Fruit fly (Drosophila melanogaster) whole organism, embryonic: ENCODE results near the gene CG4607.
A peak's percentile ranks its signal among the peaks of the same experiment; 100 is the strongest.

Experiments
- Antp ChIP-seq: fragments of 200-800 bp; sonication (Bioruptor generic); optimal IDR thresholded peaks from 3 replicates; lab custom pipeline; 2016; ENCODE audit warnings: missing biosample characterization, missing genetic modification characterization
- Asciz ChIP-seq: fragments of 200-800 bp; sonication (Bioruptor generic); optimal IDR thresholded peaks from 2 replicates; lab custom pipeline; 2017; ENCODE audit warnings: missing biosample characterization, mild to moderate bottlenecking, missing genetic modification characterization, missing genetic modification reagents
- Awh ChIP-seq: fragments of 200-800 bp; sonication (Bioruptor generic); IDR thresholded peaks from 2 replicates; pipeline ENCODE4, ENCODE4 v1.3.6; 2022; ENCODE audit warnings: missing biosample characterization, missing genetic modification characterization
- CG10462 ChIP-seq: fragments of 200-800 bp; sonication (Bioruptor generic); optimal IDR thresholded peaks from 2 replicates; lab custom pipeline; 2016; ENCODE audit warnings: missing biosample characterization, missing genetic modification characterization
- CG11696 ChIP-seq: fragments of 200-800 bp; sonication (Bioruptor generic); IDR thresholded peaks from 2 replicates; pipeline ENCODE4 v1.3.6; 2022; ENCODE audit warnings: missing biosample characterization, missing genetic modification characterization
- CG14050 ChIP-seq: fragments of 200-800 bp; sonication (Bioruptor generic); IDR thresholded peaks from 3 replicates; pipeline ENCODE4 v1.3.6; 2022; ENCODE audit warnings: missing biosample characterization, missing genetic modification characterization
- CG1529 ChIP-seq: fragments of 200-800 bp; sonication (Bioruptor generic); optimal IDR thresholded peaks from 3 replicates; lab custom pipeline; 2018; ENCODE audit warnings: missing biosample characterization, missing genetic modification characterization
- CG30403 ChIP-seq: fragments of 200-800 bp; sonication (Bioruptor generic); optimal IDR thresholded peaks from 3 replicates; lab custom pipeline; 2016; ENCODE audit warnings: missing biosample characterization, missing genetic modification characterization
- CG31441 ChIP-seq: fragments of 200-800 bp; sonication (Bioruptor generic); IDR thresholded peaks from 2 replicates; pipeline ENCODE4 v1.3.6; 2022; ENCODE audit warnings: missing biosample characterization, missing genetic modification characterization
- CG3726 ChIP-seq: fragments of 200-800 bp; sonication (Bioruptor generic); IDR thresholded peaks from 3 replicates; pipeline ENCODE4, ENCODE4 v1.3.6; 2022; ENCODE audit warnings: missing biosample characterization, missing genetic modification characterization
- CG3838 ChIP-seq: fragments of 200-800 bp; sonication (Bioruptor generic); optimal IDR thresholded peaks from 3 replicates; lab custom pipeline; 2016; ENCODE audit warnings: missing biosample characterization, missing genetic modification characterization
- CG4617 ChIP-seq: fragments of 200-800 bp; sonication (Bioruptor generic); optimal IDR thresholded peaks from 3 replicates; lab custom pipeline; 2016; ENCODE audit warnings: missing biosample characterization, missing genetic modification characterization, borderline replicate concordance
- CG7271 ChIP-seq: fragments of 200-800 bp; sonication (Bioruptor generic); optimal IDR thresholded peaks from 2 replicates; lab custom pipeline; 2018; ENCODE audit warnings: missing biosample characterization, mild to moderate bottlenecking, missing genetic modification characterization, moderate library complexity
- CG9797 ChIP-seq: fragments of 200-800 bp; sonication (Bioruptor generic); optimal IDR thresholded peaks from 3 replicates; lab custom pipeline; 2018; ENCODE audit warnings: missing biosample characterization, mild to moderate bottlenecking, missing genetic modification characterization
- Camta ChIP-seq: fragments of 200-800 bp; sonication (Bioruptor generic); optimal IDR thresholded peaks from 2 replicates; lab custom pipeline; 2016; ENCODE audit warnings: missing biosample characterization, missing genetic modification characterization
- D19A ChIP-seq: fragments of 200-800 bp; optimal IDR thresholded peaks from 3 replicates; lab custom pipeline; 2019; ENCODE audit warnings: missing biosample characterization, mild to moderate bottlenecking, missing genetic modification characterization, moderate library complexity
- Dbx ChIP-seq: fragments of 200-800 bp; sonication (Bioruptor generic); IDR thresholded peaks from 3 replicates; pipeline ENCODE4 v1.3.6; 2022; ENCODE audit warnings: missing biosample characterization, missing genetic modification characterization
- E2f1 ChIP-seq: fragments of 200-800 bp; sonication (Bioruptor generic); IDR thresholded peaks from 2 replicates; pipeline ENCODE4 v1.3.6; 2022; ENCODE audit warnings: missing biosample characterization, missing genetic modification characterization
- Fer1 ChIP-seq: fragments of 200-800 bp; sonication (Bioruptor generic); optimal IDR thresholded peaks from 2 replicates; lab custom pipeline; 2017; ENCODE audit warnings: missing biosample characterization, mild to moderate bottlenecking, missing genetic modification characterization
- Gug ChIP-seq: fragments of 200-800 bp; sonication (Bioruptor generic); IDR thresholded peaks from 4 replicates; pipeline ENCODE4 v1.3.6; 2022; ENCODE audit warnings: missing biosample characterization, missing genetic modification characterization
- H15 ChIP-seq: fragments of 200-800 bp; sonication (Bioruptor generic); IDR thresholded peaks from 3 replicates; pipeline ENCODE4 v1.3.6; 2022; ENCODE audit warnings: missing biosample characterization, missing genetic modification characterization
- HLH4C ChIP-seq: fragments of 200-800 bp; sonication (Bioruptor generic); IDR thresholded peaks from 3 replicates; pipeline ENCODE4 v1.3.6; 2022; ENCODE audit warnings: missing biosample characterization, missing genetic modification characterization; ENCODE audit not compliant: partially characterized antibody
- HLH54F ChIP-seq: fragments of 200-800 bp; sonication (Bioruptor generic); optimal IDR thresholded peaks from 3 replicates; lab custom pipeline; 2016; ENCODE audit warnings: missing biosample characterization, missing genetic modification characterization
- Hr51 ChIP-seq, 2 experiments: fragments of 200-800 bp; sonication (Bioruptor generic); optimal IDR thresholded peaks; 2 replicates in 1 of 2; 3 replicates in 1 of 2; lab custom pipeline; 2016 to 2018; ENCODE audit warnings: missing biosample characterization in 2 of 2, missing genetic modification characterization in 2 of 2, mild to moderate bottlenecking in 1 of 2, moderate library complexity in 1 of 2
- Meics ChIP-seq: fragments of 200-800 bp; sonication (Bioruptor generic); optimal IDR thresholded peaks from 2 replicates; lab custom pipeline; 2017; ENCODE audit warnings: missing biosample characterization, mild to moderate bottlenecking, missing genetic modification characterization
- Nf-YB ChIP-seq: fragments of 200-800 bp; sonication (Bioruptor generic); optimal IDR thresholded peaks from 3 replicates; lab custom pipeline; 2019; ENCODE audit warnings: missing biosample characterization, mild to moderate bottlenecking, missing genetic modification characterization, moderate library complexity
- Ravus ChIP-seq: fragments of 200-800 bp; sonication (Bioruptor generic); IDR thresholded peaks from 2 replicates; pipeline ENCODE4 v1.3.6; 2022; ENCODE audit warnings: missing biosample characterization, missing genetic modification characterization
- Sry-β ChIP-seq: fragments of 200-800 bp; sonication (Bioruptor generic); optimal IDR thresholded peaks from 2 replicates; lab custom pipeline; 2018; ENCODE audit warnings: missing biosample characterization, mild to moderate bottlenecking, missing genetic modification characterization, moderate library complexity
- cas ChIP-seq: fragments of 200-800 bp; sonication (Bioruptor generic); IDR thresholded peaks from 2 replicates; pipeline ENCODE4 v1.3.6; 2022; ENCODE audit warnings: missing biosample characterization, missing genetic modification characterization
- chif ChIP-seq, 2 experiments: fragments of 200-800 bp; sonication (Bioruptor generic); optimal IDR thresholded peaks; 3 replicates each; lab custom pipeline; 2016; ENCODE audit warnings: missing biosample characterization in 2 of 2, missing genetic modification characterization in 2 of 2
- chinmo ChIP-seq: fragments of 200-800 bp; sonication (Bioruptor generic); IDR thresholded peaks from 4 replicates; pipeline ENCODE4 v1.3.6; 2022; ENCODE audit warnings: missing biosample characterization, missing genetic modification characterization; ENCODE audit not compliant: partially characterized antibody
- emc ChIP-seq: fragments of 200-800 bp; sonication (Bioruptor generic); optimal IDR thresholded peaks from 2 replicates; lab custom pipeline; 2016; ENCODE audit warnings: missing biosample characterization, missing genetic modification characterization
- exex ChIP-seq: fragments of 200-800 bp; sonication (Bioruptor generic); optimal IDR thresholded peaks from 4 replicates; lab custom pipeline; 2018; ENCODE audit warnings: missing biosample characterization, mild to moderate bottlenecking, missing genetic modification characterization, moderate library complexity
- gcm2 ChIP-seq: fragments of 200-800 bp; sonication (Bioruptor generic); optimal IDR thresholded peaks from 2 replicates; lab custom pipeline; 2016; ENCODE audit warnings: missing biosample characterization, missing genetic modification characterization
- gem ChIP-seq: fragments of 200-800 bp; sonication (Bioruptor generic); optimal IDR thresholded peaks from 2 replicates; lab custom pipeline; 2019; ENCODE audit warnings: missing biosample characterization, mild to moderate bottlenecking, missing genetic modification characterization, moderate library complexity
- gfzf ChIP-seq: fragments of 200-800 bp; sonication (Bioruptor generic); optimal IDR thresholded peaks from 2 replicates; lab custom pipeline; 2016; ENCODE audit warnings: missing biosample characterization, mild to moderate bottlenecking, missing genetic modification characterization, moderate library complexity
- kay ChIP-seq: fragments of 200-800 bp; sonication (Bioruptor generic); optimal IDR thresholded peaks from 2 replicates; lab custom pipeline; 2016; ENCODE audit warnings: missing biosample characterization, missing genetic modification characterization
- pan ChIP-seq, 4 experiments: fragments of >200 bp in 3 of 4; fragments of 200-800 bp in 1 of 4; sonication (Bioruptor generic) in 1 of 4; optimal IDR thresholded peaks in 3 of 4; IDR thresholded peaks in 1 of 4; 2 replicates each; pipeline versions ENCODE4 v1.3.6 to Lab custom; 2017 to 2022; ENCODE audit warnings: missing biosample characterization in 2 of 4, missing genetic modification characterization in 2 of 4, mixed read lengths in 1 of 4
- pnt ChIP-seq: fragments of 200-800 bp; sonication (Bioruptor generic); optimal IDR thresholded peaks from 3 replicates; lab custom pipeline; 2016; ENCODE audit warnings: missing biosample characterization, missing genetic modification characterization
- pum ChIP-seq: fragments of 200-800 bp; sonication (Bioruptor generic); optimal IDR thresholded peaks from 2 replicates; lab custom pipeline; 2016; ENCODE audit warnings: missing biosample characterization, missing genetic modification characterization
- sd ChIP-seq: fragments of 200-800 bp; sonication (Bioruptor generic); optimal IDR thresholded peaks from 3 replicates; lab custom pipeline; 2018; ENCODE audit warnings: missing biosample characterization, mild to moderate bottlenecking, missing genetic modification characterization, moderate library complexity
- slp2 ChIP-seq: fragments of 200-800 bp; sonication (Bioruptor generic); optimal IDR thresholded peaks from 2 replicates; lab custom pipeline; 2016; ENCODE audit warnings: missing biosample characterization, missing genetic modification characterization
- ssp ChIP-seq: fragments of 200-800 bp; sonication (Bioruptor generic); IDR thresholded peaks from 2 replicates; pipeline ENCODE4 v1.3.6; 2022; ENCODE audit warnings: missing biosample characterization, missing genetic modification characterization
- sug ChIP-seq: fragments of 200-800 bp; optimal IDR thresholded peaks from 2 replicates; lab custom pipeline; 2019; ENCODE audit warnings: missing biosample characterization, mild to moderate bottlenecking, missing genetic modification characterization, moderate library complexity
- toy ChIP-seq: fragments of 200-800 bp; sonication (Bioruptor generic); IDR thresholded peaks from 2 replicates; pipeline ENCODE4 v1.3.6; 2022; ENCODE audit warnings: missing biosample characterization, missing genetic modification characterization

The CG4607 gene

DNA sequence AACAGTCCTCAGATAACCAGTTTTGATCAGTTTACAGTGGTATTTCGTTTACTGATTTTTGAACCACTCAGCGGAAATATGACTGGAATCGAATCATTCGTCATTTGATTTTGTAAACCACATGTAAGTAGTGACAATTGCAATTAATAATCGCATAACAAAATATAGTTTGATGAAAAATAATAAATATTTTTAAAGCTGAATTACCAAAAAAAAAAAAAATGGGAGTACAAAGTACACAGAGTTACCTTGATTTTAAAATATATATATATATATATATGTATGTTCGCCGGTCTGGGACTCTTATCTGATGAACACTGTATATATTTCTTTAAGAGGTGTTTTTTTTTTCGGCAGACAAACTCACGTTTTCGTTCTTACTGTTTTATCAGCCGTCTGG, 2.0 kb upstream of the CG4607 start (continued):
- TF ChIP-seq gfzf (GFP tag; lab: Kevin White, UChicago) (no peak), CG14050 (GFP tag; lab: Robert Waterston, UW) (no peak), Fer1 (GFP tag; lab: Kevin White, UChicago) (no peak), kay (GFP tag; lab: Kevin White, UChicago) (no peak), Gug (GFP tag; lab: Robert Waterston, UW) (no peak), gem (tag; lab: Kevin White, UChicago) (peak; percentile 38), CG10462 (GFP tag; lab: Kevin White, UChicago) (no peak), CG7271 (tag; lab: Kevin White, UChicago) (no peak), CG4617 (GFP tag; lab: Kevin White, UChicago) (no peak), H15 (no peak), Sry-β (GFP tag; lab: Kevin White, UChicago) (no peak), slp2 (no peak), gcm2 (no peak), CG1529 (GFP tag; lab: Kevin White, UChicago) (no peak), cas (no peak), CG31441 (GFP tag; lab: Robert Waterston, UW) (no peak), CG3838 (GFP tag; lab: Kevin White, UChicago) (no peak), chif (GFP tag; optimal IDR thresholded peaks at IDR 0.05; lab: Kevin White, UChicago) (no peak), CG3726 (GFP tag; lab: Robert Waterston, UW) (no peak), pnt (GFP tag; lab: Kevin White, UChicago) (no peak), Nf-YB (GFP tag; lab: Kevin White, UChicago) (no peak), Asciz (GFP tag; lab: Kevin White, UChicago) (no peak), Dbx (GFP tag; lab: Robert Waterston, UW) (0 out of 3 replicates have a peak, but pooled peaks have one; percentile 8), E2f1 (no peak), emc (GFP tag; lab: Kevin White, UChicago) (no peak), Antp (GFP tag; lab: Kevin White, UChicago) (no peak), CG30403 (GFP tag; lab: Kevin White, UChicago) (peak; percentile 1), ssp (GFP tag; lab: Robert Waterston, UW) (no peak), pan (optimal IDR thresholded peaks at IDR 0.05; lab: Kevin White, UChicago) (no peak), pan (GFP tag; optimal IDR thresholded peaks at IDR 0.05 in 1 of 2, IDR thresholded peaks at IDR 0.05 in 1 of 2) (no peak), CG11696 (GFP tag; lab: Robert Waterston, UW) (no peak), D19A (tag; lab: Kevin White, UChicago) (no peak), Ravus (GFP tag; lab: Robert Waterston, UW) (no peak)

DNA sequence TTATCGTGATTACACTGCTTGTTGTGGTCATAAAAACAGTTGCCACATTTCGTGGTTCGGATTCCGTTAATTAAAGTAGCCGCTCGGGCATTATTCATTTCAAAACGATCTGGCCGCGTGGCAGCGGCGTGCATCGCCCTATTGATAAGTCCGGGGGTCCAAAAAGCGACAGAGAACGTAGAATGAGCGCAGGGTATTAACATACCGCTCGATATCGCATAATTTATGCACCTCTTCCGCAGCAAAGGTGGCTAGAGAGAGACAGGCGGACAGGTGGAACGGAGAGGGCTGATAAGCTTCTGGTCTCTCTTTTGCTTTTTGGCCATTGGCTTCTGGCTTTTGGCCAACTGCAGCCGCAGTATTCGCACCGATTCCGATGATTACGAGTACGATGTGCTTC, 1.1 kb upstream of the CG4607 start:
- TF ChIP-seq toy (GFP tag; lab: Robert Waterston, UW) (no peak), Awh (GFP tag; lab: Robert Waterston, UW) (peak; percentile 32; the same call in 1 of the 2 replicates), pum (GFP tag; lab: Kevin White, UChicago) (no peak), Meics (GFP tag; lab: Kevin White, UChicago) (no peak), sd (tag; lab: Kevin White, UChicago) (peak; percentile 11), Hr51 (GFP tag; optimal IDR thresholded peaks at IDR 0.05; lab: Kevin White, UChicago) (no peak), Camta (GFP tag; lab: Kevin White, UChicago) (no peak), CG9797 (GFP tag; lab: Kevin White, UChicago) (no peak), chinmo (peak; percentile 71; the same call in 1 of the 4 replicates), HLH4C (no peak), HLH54F (no peak), sug (tag; lab: Kevin White, UChicago) (peak; percentile 60), exex (tag; lab: Kevin White, UChicago) (peak; percentile 30)
